Fruit fly (Drosophila melanogaster) whole organism, embryonic: Measurements from ENCODE around the gene Srg3.

Source experiments
- Awh ChIP-seq: fragments of 200-800 bp; sonication (Bioruptor generic); IDR thresholded peaks from 2 replicates; pipeline ENCODE4, ENCODE4 v1.3.6; 2022; ENCODE audit warnings: missing biosample characterization, missing genetic modification characterization
- CG10654 ChIP-seq: fragments of 200-800 bp; sonication (Bioruptor generic); optimal IDR thresholded peaks from 2 replicates; lab custom pipeline; 2016; ENCODE audit warnings: missing biosample characterization, missing genetic modification characterization
- CG12155 ChIP-seq: fragments of 200-800 bp; sonication (Bioruptor generic); optimal IDR thresholded peaks from 3 replicates; lab custom pipeline; 2016; ENCODE audit warnings: missing biosample characterization, missing genetic modification characterization
- CG14441 ChIP-seq: fragments of 200-800 bp; sonication (Bioruptor generic); IDR thresholded peaks from 2 replicates; pipeline ENCODE4 v1.3.6; 2022; ENCODE audit warnings: missing biosample characterization, missing genetic modification characterization
- CG1529 ChIP-seq: fragments of 200-800 bp; sonication (Bioruptor generic); optimal IDR thresholded peaks from 3 replicates; lab custom pipeline; 2018; ENCODE audit warnings: missing biosample characterization, missing genetic modification characterization
- CG17361 ChIP-seq: fragments of 200-800 bp; sonication (Bioruptor generic); IDR thresholded peaks from 3 replicates; pipeline ENCODE4 v1.3.6; 2022; ENCODE audit warnings: missing biosample characterization, missing genetic modification characterization
- CG17385 ChIP-seq: fragments of 200-800 bp; sonication (Bioruptor generic); optimal IDR thresholded peaks from 3 replicates; lab custom pipeline; 2018; ENCODE audit warnings: missing biosample characterization, mild to moderate bottlenecking, missing genetic modification characterization
- CG17612 ChIP-seq: fragments of 200-800 bp; sonication (Bioruptor generic); IDR thresholded peaks from 2 replicates; pipeline ENCODE4 v1.3.6; 2022; ENCODE audit warnings: missing biosample characterization, missing genetic modification characterization
- CG18619 ChIP-seq: fragments of 200-800 bp; sonication (Bioruptor generic); optimal IDR thresholded peaks from 3 replicates; lab custom pipeline; 2017; ENCODE audit warnings: missing biosample characterization, mild to moderate bottlenecking, missing genetic modification characterization
- CG2120 ChIP-seq: fragments of 200-800 bp; sonication (Bioruptor generic); optimal IDR thresholded peaks from 3 replicates; lab custom pipeline; 2016; ENCODE audit warnings: missing biosample characterization, missing genetic modification characterization
- CG2889 ChIP-seq: fragments of 200-800 bp; sonication (Bioruptor generic); IDR thresholded peaks from 3 replicates; pipeline ENCODE4 v1.3.6; 2022; ENCODE audit warnings: missing biosample characterization, missing genetic modification characterization
- CG31224 ChIP-seq: fragments of 200-800 bp; sonication (Bioruptor generic); IDR thresholded peaks from 2 replicates; pipeline ENCODE4 v1.3.6; 2022; ENCODE audit warnings: missing biosample characterization, missing genetic modification characterization
- CG33557 ChIP-seq: fragments of 200-800 bp; sonication (Bioruptor generic); optimal IDR thresholded peaks from 2 replicates; lab custom pipeline; 2019; ENCODE audit warnings: missing biosample characterization, mild to moderate bottlenecking, missing genetic modification characterization, moderate library complexity
- CG34376 ChIP-seq: fragments of 200-800 bp; sonication (Bioruptor generic); optimal IDR thresholded peaks from 2 replicates; lab custom pipeline; 2018; ENCODE audit warnings: missing biosample characterization, mild to moderate bottlenecking, missing genetic modification characterization
- CG4707 ChIP-seq: fragments of 200-800 bp; sonication (Bioruptor generic); optimal IDR thresholded peaks from 2 replicates; lab custom pipeline; 2018; ENCODE audit warnings: missing biosample characterization, mild to moderate bottlenecking, missing genetic modification characterization, moderate library complexity
- CG5953 ChIP-seq: fragments of 200-800 bp; sonication (Bioruptor generic); IDR thresholded peaks from 2 replicates; pipeline ENCODE4 v1.3.6; 2022; ENCODE audit warnings: missing biosample characterization, missing genetic modification characterization
- CG6813 ChIP-seq: fragments of 200-800 bp; sonication (Bioruptor generic); optimal IDR thresholded peaks from 2 replicates; lab custom pipeline; 2017; ENCODE audit warnings: missing biosample characterization, missing genetic modification characterization, mild to moderate bottlenecking, moderate library complexity, missing genetic modification reagents
- CG8478 ChIP-seq: fragments of >200 bp; optimal IDR thresholded peaks from 2 replicates; lab custom pipeline; 2018
- CG9437 ChIP-seq: fragments of 200-800 bp; sonication (Bioruptor generic); optimal IDR thresholded peaks from 2 replicates; lab custom pipeline; 2018; ENCODE audit warnings: missing biosample characterization, mild to moderate bottlenecking, missing genetic modification characterization
- CTCF ChIP-seq: fragments of 200-800 bp; sonication (Bioruptor generic); optimal IDR thresholded peaks from 2 replicates; lab custom pipeline; 2017; ENCODE audit warnings: missing biosample characterization, mild to moderate bottlenecking, missing genetic modification characterization, moderate library complexity
- CoRest ChIP-seq: fragments of 200-800 bp; sonication (Bioruptor generic); optimal IDR thresholded peaks from 3 replicates; lab custom pipeline; 2018; ENCODE audit warnings: missing biosample characterization, mild to moderate bottlenecking, missing genetic modification characterization, moderate library complexity
- Dp ChIP-seq: fragments of 200-800 bp; sonication (Bioruptor generic); optimal IDR thresholded peaks from 2 replicates; lab custom pipeline; 2018; ENCODE audit warnings: missing biosample characterization, mild to moderate bottlenecking, missing genetic modification characterization, moderate library complexity
- Hmr ChIP-seq: fragments of 200-800 bp; sonication (Bioruptor generic); optimal IDR thresholded peaks from 3 replicates; lab custom pipeline; 2017; ENCODE audit warnings: mild to moderate bottlenecking, missing biosample characterization, missing genetic modification reagents, missing genetic modification characterization
- Max ChIP-seq: fragments of 200-800 bp; sonication (Bioruptor generic); optimal IDR thresholded peaks from 2 replicates; lab custom pipeline; 2016; ENCODE audit warnings: missing biosample characterization, mild to moderate bottlenecking, missing genetic modification characterization
- Med ChIP-seq: fragments of 200-800 bp; sonication (Bioruptor generic); peaks from one replicate; lab custom pipeline; 2016; ENCODE audit warnings: missing biosample characterization, missing genetic modification characterization, mild to moderate bottlenecking, inconsistent platforms, moderate library complexity
- Nf-YC ChIP-seq: fragments of 200-800 bp; optimal IDR thresholded peaks from 3 replicates; lab custom pipeline; 2019; ENCODE audit warnings: missing biosample characterization, mild to moderate bottlenecking, missing genetic modification characterization, moderate library complexity
- Pdp1 ChIP-seq, 2 experiments: fragments of 200-800 bp; sonication (Bioruptor generic); optimal IDR thresholded peaks; 3 replicates each; lab custom pipeline; 2016; ENCODE audit warnings: missing biosample characterization in 2 of 2, missing genetic modification characterization in 2 of 2, mild to moderate bottlenecking in 1 of 2, moderate library complexity in 1 of 2
- Sox102F ChIP-seq: fragments of 200-800 bp; sonication (Bioruptor generic); optimal IDR thresholded peaks from 2 replicates; lab custom pipeline; 2018; ENCODE audit warnings: missing biosample characterization, mild to moderate bottlenecking, missing genetic modification characterization, moderate library complexity
- Sry-β ChIP-seq: fragments of 200-800 bp; sonication (Bioruptor generic); optimal IDR thresholded peaks from 2 replicates; lab custom pipeline; 2018; ENCODE audit warnings: missing biosample characterization, mild to moderate bottlenecking, missing genetic modification characterization, moderate library complexity
- Ssrp ChIP-seq: fragments of 200-800 bp; sonication (Bioruptor generic); optimal IDR thresholded peaks from 2 replicates; lab custom pipeline; 2018; ENCODE audit warnings: missing biosample characterization, mild to moderate bottlenecking, missing genetic modification characterization, moderate library complexity
- Stat92E ChIP-seq, 3 experiments: fragments of >200 bp in 2 of 3; fragments of 200-800 bp in 1 of 3; sonication (Bioruptor generic) in 1 of 3; optimal IDR thresholded peaks; 2 replicates each; lab custom pipeline; 2017 to 2019; ENCODE audit warnings: missing biosample characterization in 3 of 3, missing genetic modification characterization in 3 of 3, mild to moderate bottlenecking in 1 of 3, moderate library complexity in 1 of 3
- Tbp ChIP-seq: fragments of >200 bp; optimal IDR thresholded peaks from 2 replicates; lab custom pipeline; 2018; ENCODE audit warnings: missing biosample characterization, missing genetic modification characterization
- chif ChIP-seq, 2 experiments: fragments of 200-800 bp; sonication (Bioruptor generic); optimal IDR thresholded peaks; 3 replicates each; lab custom pipeline; 2016; ENCODE audit warnings: missing biosample characterization in 2 of 2, missing genetic modification characterization in 2 of 2
- gfzf ChIP-seq: fragments of 200-800 bp; sonication (Bioruptor generic); optimal IDR thresholded peaks from 2 replicates; lab custom pipeline; 2016; ENCODE audit warnings: missing biosample characterization, mild to moderate bottlenecking, missing genetic modification characterization, moderate library complexity
- grn ChIP-seq: fragments of 200-800 bp; sonication (Bioruptor generic); optimal IDR thresholded peaks from 3 replicates; lab custom pipeline; 2017; ENCODE audit warnings: missing biosample characterization, missing genetic modification characterization
- gro ChIP-seq: fragments of 200-800 bp; sonication (Bioruptor generic); optimal IDR thresholded peaks from 2 replicates; lab custom pipeline; 2016; ENCODE audit warnings: missing biosample characterization, missing genetic modification characterization
- insv ChIP-seq, 2 experiments: fragments of 200-800 bp; sonication (Bioruptor generic); optimal IDR thresholded peaks; 3 replicates each; lab custom pipeline; 2016 to 2018; ENCODE audit warnings: missing biosample characterization in 2 of 2, missing genetic modification characterization in 2 of 2
- jigr1 ChIP-seq: fragments of 200-800 bp; sonication (Bioruptor generic); IDR thresholded peaks from 3 replicates; pipeline ENCODE4 v1.3.6; 2022; ENCODE audit warnings: missing biosample characterization, missing genetic modification characterization
- ken ChIP-seq: fragments of 200-800 bp; sonication (Bioruptor generic); IDR thresholded peaks from 3 replicates; pipeline ENCODE4 v1.3.6; 2022; ENCODE audit warnings: missing biosample characterization, missing genetic modification characterization
- mirr ChIP-seq: fragments of 200-800 bp; sonication (Bioruptor generic); optimal IDR thresholded peaks from 3 replicates; lab custom pipeline; 2018; ENCODE audit warnings: missing biosample characterization, mild to moderate bottlenecking, missing genetic modification characterization
- nerfin-1 ChIP-seq: fragments of 200-800 bp; sonication (Bioruptor generic); optimal IDR thresholded peaks from 3 replicates; lab custom pipeline; 2019; ENCODE audit warnings: missing biosample characterization, mild to moderate bottlenecking, missing genetic modification characterization, moderate library complexity
- phol ChIP-seq: fragments of 200-800 bp; sonication (Bioruptor generic); optimal IDR thresholded peaks from 3 replicates; lab custom pipeline; 2018; ENCODE audit warnings: missing biosample characterization, mild to moderate bottlenecking, missing genetic modification characterization, moderate library complexity
- ranshi ChIP-seq: fragments of 200-800 bp; sonication (Bioruptor generic); IDR thresholded peaks from 2 replicates; pipeline ENCODE4 v1.3.6; 2022; ENCODE audit warnings: missing biosample characterization, missing genetic modification characterization
- run ChIP-seq: fragments of 200-800 bp; sonication (Bioruptor generic); optimal IDR thresholded peaks from 3 replicates; lab custom pipeline; 2018; ENCODE audit warnings: missing biosample characterization, mild to moderate bottlenecking, missing genetic modification characterization
- scrt ChIP-seq: fragments of 200-800 bp; sonication (Bioruptor generic); optimal IDR thresholded peaks from 2 replicates; lab custom pipeline; 2018; ENCODE audit warnings: missing biosample characterization, mild to moderate bottlenecking, missing genetic modification characterization, moderate library complexity
- seq ChIP-seq: fragments of 200-800 bp; sonication (Bioruptor generic); IDR thresholded peaks from 2 replicates; pipeline ENCODE4 v1.3.6; 2022; ENCODE audit warnings: missing biosample characterization, missing genetic modification characterization
- sqz ChIP-seq: fragments of 200-800 bp; sonication (Bioruptor generic); optimal IDR thresholded peaks from 3 replicates; lab custom pipeline; 2018; ENCODE audit warnings: missing biosample characterization, mild to moderate bottlenecking, missing genetic modification characterization
- sug ChIP-seq: fragments of 200-800 bp; optimal IDR thresholded peaks from 2 replicates; lab custom pipeline; 2019; ENCODE audit warnings: missing biosample characterization, mild to moderate bottlenecking, missing genetic modification characterization, moderate library complexity
- tap ChIP-seq: fragments of 200-800 bp; optimal IDR thresholded peaks from 3 replicates; lab custom pipeline; 2019; ENCODE audit warnings: missing biosample characterization, mild to moderate bottlenecking, missing genetic modification characterization, moderate library complexity
- wek ChIP-seq: fragments of 200-800 bp; sonication (Bioruptor generic); optimal IDR thresholded peaks from 3 replicates; lab custom pipeline; 2018; ENCODE audit warnings: missing biosample characterization, mild to moderate bottlenecking, missing genetic modification characterization, moderate library complexity

Gene Srg3

dm6 chr3L:9451522-9452118, 8.6 kb downstream of the Srg3 start, which contains the start of the genes CG3448 and ghi (continued):
- no peak for TF ChIP-seq CG17385 (GFP tag; lab: Kevin White, UChicago)
- TF ChIP-seq CG5953 (GFP tag; lab: Robert Waterston, UW): no peak
- TF ChIP-seq tap: peak; percentile 45
- TF ChIP-seq seq (GFP tag; lab: Robert Waterston, UW): no peak
- peak; percentile 70 for TF ChIP-seq Hmr (GFP tag; lab: Kevin White, UChicago)
- no peak for TF ChIP-seq run (tag; lab: Kevin White, UChicago)
- TF ChIP-seq Max: peak; percentile 68
- TF ChIP-seq mirr (GFP tag; lab: Kevin White, UChicago): peak; percentile 59
- TF ChIP-seq CG9437: no peak
- TF ChIP-seq sqz (GFP tag; lab: Kevin White, UChicago): peak; percentile 55
- no peak for TF ChIP-seq Tbp (GFP tag; lab: Kevin White, UChicago)
- peak; percentile 77 for TF ChIP-seq Nf-YC (tag; lab: Kevin White, UChicago)
- peak; percentile 1 for TF ChIP-seq CG18619
- TF ChIP-seq CoRest (tag; lab: Kevin White, UChicago): peak; percentile 54
- peak; percentile 51 to 67 for TF ChIP-seq Pdp1 (GFP tag; optimal IDR thresholded peaks at IDR 0.05; lab: Kevin White, UChicago)
- peak; percentile 91 for TF ChIP-seq scrt (GFP tag; lab: Kevin White, UChicago)
- peak; percentile 23 for TF ChIP-seq sug (tag; lab: Kevin White, UChicago)
- no peak for TF ChIP-seq jigr1
- TF ChIP-seq wek (GFP tag; lab: Kevin White, UChicago): peak; percentile 6
- TF ChIP-seq, all 482 proteins: peak for 264

dm6 chr3L:9452422-9452821, 9.4 kb downstream of the Srg3 start:
- TF ChIP-seq CG2120 (GFP tag; lab: Kevin White, UChicago): no peak
- TF ChIP-seq ranshi: no peak
- TF ChIP-seq chif (GFP tag; optimal IDR thresholded peaks at IDR 0.05; lab: Kevin White, UChicago): no peak
- TF ChIP-seq Sox102F (GFP tag; lab: Kevin White, UChicago): no peak
- TF ChIP-seq Stat92E (GFP tag; optimal IDR thresholded peaks at IDR 0.05; lab: Kevin White, UChicago): no peak
- TF ChIP-seq CTCF (GFP tag; lab: Kevin White, UChicago): no peak
- TF ChIP-seq grn: peak; percentile 94
- TF ChIP-seq gfzf (GFP tag; lab: Kevin White, UChicago): no peak
- TF ChIP-seq CG10654 (GFP tag; lab: Kevin White, UChicago): no peak
- no peak for TF ChIP-seq nerfin-1 (tag; lab: Kevin White, UChicago)
- no peak for TF ChIP-seq CG31224 (GFP tag; lab: Robert Waterston, UW)
- peak; percentile 77 for TF ChIP-seq sug (tag; lab: Kevin White, UChicago)
- TF ChIP-seq Dp (GFP tag; lab: Kevin White, UChicago): no peak
- no peak for TF ChIP-seq CG8478
- no peak for TF ChIP-seq phol (tag; lab: Kevin White, UChicago)
- no peak for TF ChIP-seq ken (GFP tag; lab: Robert Waterston, UW)
- TF ChIP-seq CG17361: no peak
- TF ChIP-seq CG34376 (GFP tag; lab: Kevin White, UChicago): peak; percentile 85
- TF ChIP-seq CG1529 (GFP tag; lab: Kevin White, UChicago): no peak
- TF ChIP-seq CG17612: no peak
- no peak for TF ChIP-seq CG33557
- TF ChIP-seq Med (GFP tag; lab: Kevin White, UChicago): peak; percentile 57
- TF ChIP-seq CG6813 (GFP tag; lab: Kevin White, UChicago): no peak
- TF ChIP-seq CG12155 (GFP tag; lab: Kevin White, UChicago): no peak
- TF ChIP-seq insv (GFP tag; optimal IDR thresholded peaks at IDR 0.05; lab: Kevin White, UChicago): no peak
- TF ChIP-seq Awh (GFP tag; lab: Robert Waterston, UW): no peak
- peak; percentile 5 for TF ChIP-seq gro
- no peak for TF ChIP-seq Ssrp
- TF ChIP-seq CG14441 (GFP tag; lab: Robert Waterston, UW): no peak
- TF ChIP-seq CG4707 (GFP tag; lab: Kevin White, UChicago): no peak
- no peak for TF ChIP-seq CG2889 (GFP tag; lab: Robert Waterston, UW)
- peak; percentile 95 for TF ChIP-seq mirr (GFP tag; lab: Kevin White, UChicago)
- TF ChIP-seq Sry-β (GFP tag; lab: Kevin White, UChicago): no peak
